Worm (Caenorhabditis elegans): ENCODE results near the gene stc-1.

stc-1 gene

ce11 chrII:8583035-8583434 is 17.1 kb upstream of the stc-1 start:
- TF ChIP-seq cebp-1 (GFP tag; IDR thresholded peaks at IDR 0.05) (no peak), cebp-1 (tag; optimal IDR thresholded peaks at IDR 0.05) (peak; percentile 7), him-1 (tag; optimal IDR thresholded peaks at IDR 0.05) (no peak), madf-6 (GFP tag; IDR thresholded peaks at IDR 0.05) (0 out of 2 replicates have a peak, but pooled peaks have one; percentile 24), lin-26 (GFP tag; IDR thresholded peaks at IDR 0.05) (peak; percentile 55; the same call in 1 of the 2 replicates), aptf-3 (GFP tag; IDR thresholded peaks at IDR 0.05) (peak; percentile 22; the same call in 1 of the 2 replicates)

- TF ChIP-seq mes-4 (tag; optimal IDR thresholded peaks at IDR 0.05), result no peak
- TF ChIP-seq aptf-3 (GFP tag; IDR thresholded peaks at IDR 0.05), result 0 out of 2 replicates have a peak, but pooled peaks have one; percentile 6
Measured at ce11 chrII:8581700-8582099, 15.8 kb upstream of the stc-1 start, which contains the start of gene arl-1. TSS of gene arl-1 (plus strand) at chrII:8582000.

- TF ChIP-seq xnd-1 (tag; optimal IDR thresholded peaks at IDR 0.05) (peak; percentile 33), nfyb-1 (GFP tag; IDR thresholded peaks at IDR 0.05) (no peak), F33H1.4 (GFP tag; IDR thresholded peaks at IDR 0.05) (peak; percentile 28; the same call in 1 of the 2 replicates), ceh-79 (tag; optimal IDR thresholded peaks at IDR 0.05) (no peak), F57A8.1 (GFP tag; optimal IDR thresholded peaks at IDR 0.05) (no peak), zim-3 (tag; optimal IDR thresholded peaks at IDR 0.05) (no peak), T26A5.8 (tag; optimal IDR thresholded peaks at IDR 0.05) (no peak), B0336.3 (GFP tag; IDR thresholded peaks at IDR 0.05) (peak; percentile 73; the same call in 1 of the 2 replicates), ZK185.1 (tag; optimal IDR thresholded peaks at IDR 0.05; ENCODE audit: poor library complexity, severe bottlenecking) (no peak), rpc-1 (optimal IDR thresholded peaks at IDR 0.05) (no peak), rpc-1 (tag; optimal IDR thresholded peaks at IDR 0.05) (peak; percentile 0), mel-28 (tag; optimal IDR thresholded peaks at IDR 0.05; ENCODE audit: borderline replicate concordance) (no peak), Y95B8A.8 (GFP tag; IDR thresholded peaks at IDR 0.05) (peak; percentile 77), repo-1 (tag; optimal IDR thresholded peaks at IDR 0.05) (peak; percentile 17), zfh-2 (GFP tag; conservative IDR thresholded peaks at IDR 0.05) (no peak), F22D6.2 (tag; optimal IDR thresholded peaks at IDR 0.05) (no peak), egl-44 (GFP tag; IDR thresholded peaks at IDR 0.05) (no peak), die-1 (tag; optimal IDR thresholded peaks at IDR 0.05) (peak; percentile 49), mcd-1 (GFP tag; IDR thresholded peaks at IDR 0.05) (peak; percentile 52), hlh-26 (GFP tag; conservative IDR thresholded peaks at IDR 0.05) (no peak), F49E8.2 (tag; optimal IDR thresholded peaks at IDR 0.05; ENCODE audit: insufficient read depth) (peak; percentile 79), hrde-1 (tag; optimal IDR thresholded peaks at IDR 0.05; ENCODE audit: borderline replicate concordance) (peak; percentile 46), lsl-1 (GFP tag; optimal IDR thresholded peaks at IDR 0.05) (peak; percentile 50), ztf-28 (GFP tag; IDR thresholded peaks at IDR 0.05) (no peak), unc-62 (GFP tag; optimal IDR thresholded peaks at IDR 0.05) (no peak), athp-1 (tag; optimal IDR thresholded peaks at IDR 0.05) (peak; percentile 24), Y56A3A.18 (GFP tag; IDR thresholded peaks at IDR 0.05) (no peak), attf-6 (GFP tag; IDR thresholded peaks at IDR 0.05) (peak; percentile 75), snpc-1.3 (tag; optimal IDR thresholded peaks at IDR 0.05; ENCODE audit: insufficient read depth) (no peak), K12H6.12 (tag; optimal IDR thresholded peaks at IDR 0.05) (no peak), lin-26 (GFP tag; IDR thresholded peaks at IDR 0.05) (peak; percentile 73), Y53G8AR.9 (GFP tag; conservative IDR thresholded peaks at IDR 0.05) (peak; percentile 71), him-1 (tag; optimal IDR thresholded peaks at IDR 0.05) (peak; percentile 23), rcor-1 (GFP tag; IDR thresholded peaks at IDR 0.05) (peak; percentile 33; the same call in 1 of the 2 replicates), efl-1 (GFP tag; optimal IDR thresholded peaks at IDR 0.05) (peak; percentile 19), F23B12.7 (tag; optimal IDR thresholded peaks at IDR 0.05; ENCODE audit: insufficient read depth) (peak; percentile 6), lin-54 (GFP tag; optimal IDR thresholded peaks at IDR 0.05) (peak; percentile 19), somi-1 (GFP tag; optimal IDR thresholded peaks at IDR 0.05) (no peak), ceh-100 (GFP tag; IDR thresholded peaks at IDR 0.05) (peak; percentile 50; the same call in 1 of the 2 replicates)
Measured at ce11 chrII:8577509-8578099, 11.7 kb upstream of the stc-1 start, which contains the start of gene F54C9.9. TSS of gene F54C9.9 (plus strand) at chrII:8578049.

Measured in whole organism, young adult.